Worm (Caenorhabditis elegans) whole organism, L4/young adult: ENCODE data around the gene C09B8.4.

Source experiments
- dao-5 ChIP-seq: sonication (generic microtip); optimal IDR thresholded peaks from 2 replicates; lab custom pipeline; 2016; ENCODE audit warnings: missing genotype, missing genetic modification characterization, moderate library complexity, missing compliant biosample characterization
- him-1 ChIP-seq: sonication (generic microtip); optimal IDR thresholded peaks from 2 replicates; lab custom pipeline; 2016; ENCODE audit warnings: missing genotype, missing genetic modification reagents, missing genetic modification characterization, missing compliant biosample characterization

- TF ChIP-seq him-1 (tag; lab: Kevin White, UChicago) (no peak), dao-5 (no peak)
These were observed 36.5 kb downstream of the C09B8.4 start for ce11 chrX:5983267-5983666.
